Worm (Caenorhabditis elegans) whole organism, late embryonic: ENCODE measurements around the gene unc-2.

Source experiments
- K09A11.1 ChIP-seq: sonication (generic microtip); optimal IDR thresholded peaks from 2 replicates; lab custom pipeline; 2017; ENCODE audit warnings: antibody characterized with exemption, mild to moderate bottlenecking, missing genetic modification characterization, missing compliant biosample characterization; ENCODE audit not compliant: insufficient read depth
- T23F11.4 ChIP-seq: fragments of 200-800 bp; sonication (Bioruptor generic); optimal IDR thresholded peaks from 2 replicates; lab custom pipeline; 2018; ENCODE audit warnings: mild to moderate bottlenecking, missing genetic modification characterization, missing compliant biosample characterization
- ama-1 ChIP-seq: fragments of 150-350 bp; optimal IDR thresholded peaks from 2 replicates; lab custom pipeline; 2014
- ceh-6 ChIP-seq: fragments of 200-800 bp; sonication (Bioruptor generic); optimal IDR thresholded peaks from 2 replicates; lab custom pipeline; 2018; ENCODE audit warnings: mild to moderate bottlenecking, missing genetic modification characterization, missing compliant biosample characterization
- dve-1 ChIP-seq: sonication (generic microtip); optimal IDR thresholded peaks from 2 replicates; lab custom pipeline; 2017; ENCODE audit warnings: antibody characterized with exemption, mild to moderate bottlenecking, missing genetic modification characterization, missing compliant biosample characterization
- fax-1 ChIP-seq: sonication (generic microtip); optimal IDR thresholded peaks from 2 replicates; lab custom pipeline; 2016; ENCODE audit warnings: missing genotype, missing genetic modification characterization, missing compliant biosample characterization
- fkh-10 ChIP-seq: fragments of 150-350 bp; optimal IDR thresholded peaks from 2 replicates; lab custom pipeline; 2014; ENCODE audit warnings: missing biosample characterization, missing genetic modification reagents, missing genetic modification characterization
- lin-11 ChIP-seq: fragments of 200-800 bp; sonication (Bioruptor generic); optimal IDR thresholded peaks from 2 replicates; lab custom pipeline; 2018; ENCODE audit warnings: mild to moderate bottlenecking, missing genetic modification characterization, missing compliant biosample characterization
- pat-9 ChIP-seq: fragments of 200-800 bp; sonication (Bioruptor generic); optimal IDR thresholded peaks from 2 replicates; lab custom pipeline; 2018; ENCODE audit warnings: mild to moderate bottlenecking, missing genetic modification characterization, moderate library complexity, missing compliant biosample characterization
- pqm-1 ChIP-seq: sonication (generic microtip); optimal IDR thresholded peaks from 2 replicates; lab custom pipeline; 2016; ENCODE audit warnings: missing genetic modification characterization, missing compliant biosample characterization
- sdc-2 ChIP-seq: sonication (generic microtip); optimal IDR thresholded peaks from 2 replicates; lab custom pipeline; 2016; ENCODE audit warnings: missing genotype, missing genetic modification characterization, missing compliant biosample characterization
- sox-4 ChIP-seq: sonication (generic microtip); optimal IDR thresholded peaks from 2 replicates; lab custom pipeline; 2017; ENCODE audit warnings: mild to moderate bottlenecking, missing genetic modification characterization, inconsistent platforms, missing compliant biosample characterization
- syd-9 ChIP-seq: sonication (generic microtip); optimal IDR thresholded peaks from 2 replicates; lab custom pipeline; 2016; ENCODE audit warnings: mild to moderate bottlenecking, missing genetic modification characterization, moderate library complexity, missing compliant biosample characterization

DNA sequence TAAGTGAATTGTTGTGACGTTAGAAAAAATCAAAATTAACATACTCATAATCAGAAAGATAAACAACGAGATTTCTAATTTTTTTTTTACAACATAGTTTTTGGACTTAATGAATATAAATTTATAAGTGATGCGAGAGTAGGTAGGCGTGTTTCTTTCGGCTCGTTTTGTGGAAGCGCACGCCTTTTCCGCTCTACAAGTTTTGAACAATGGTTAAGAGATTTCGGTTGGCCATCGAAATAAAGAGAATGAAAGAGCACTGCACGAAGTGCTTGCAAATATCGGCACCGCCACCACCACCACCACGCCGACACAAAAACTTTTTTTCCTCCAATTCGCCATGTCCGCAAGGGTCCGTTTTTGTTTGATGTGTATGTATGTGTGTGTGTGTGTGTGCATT, 14.4 kb downstream of the unc-2 start:
- TF ChIP-seq lin-11 (tag; lab: Kevin White, UChicago) (no peak), sdc-2 (no peak), T23F11.4 (GFP tag; lab: Kevin White, UChicago) (no peak), ama-1 (lab: Kevin White, UChicago) (no peak), dve-1 (no peak), pqm-1 (tag; lab: Kevin White, UChicago) (no peak), ceh-6 (GFP tag; lab: Kevin White, UChicago) (no peak), sox-4 (tag; lab: Kevin White, UChicago) (no peak), pat-9 (tag; lab: Kevin White, UChicago) (no peak), fkh-10 (GFP tag; lab: Kevin White, UChicago) (no peak), syd-9 (tag; lab: Kevin White, UChicago) (no peak), fax-1 (no peak), K09A11.1 (tag; lab: Kevin White, UChicago) (no peak)
